Fruit fly (Drosophila melanogaster) whole organism, embryonic: ENCODE results near the gene fzy.

Experiments
- Aef1 ChIP-seq: fragments of 200-800 bp; sonication (Bioruptor generic); IDR thresholded peaks from 3 replicates; pipeline ENCODE4 v1.3.6; 2022; ENCODE audit warnings: missing biosample characterization, missing genetic modification characterization
- Asciz ChIP-seq: fragments of 200-800 bp; sonication (Bioruptor generic); optimal IDR thresholded peaks from 2 replicates; lab custom pipeline; 2017; ENCODE audit warnings: missing biosample characterization, mild to moderate bottlenecking, missing genetic modification characterization, missing genetic modification reagents
- BtbVII ChIP-seq: fragments of 200-800 bp; sonication (Bioruptor generic); optimal IDR thresholded peaks from 3 replicates; lab custom pipeline; 2017; ENCODE audit warnings: missing biosample characterization, mild to moderate bottlenecking, missing genetic modification characterization
- CG10431 ChIP-seq: fragments of 200-800 bp; sonication (Bioruptor generic); optimal IDR thresholded peaks from 3 replicates; lab custom pipeline; 2018; ENCODE audit warnings: missing biosample characterization, mild to moderate bottlenecking, missing genetic modification characterization
- CG11247 ChIP-seq: fragments of 200-800 bp; sonication (Bioruptor generic); IDR thresholded peaks from 2 replicates; pipeline ENCODE4 v1.3.6; 2022; ENCODE audit warnings: missing biosample characterization, missing genetic modification characterization
- CG11723 ChIP-seq: fragments of 200-800 bp; sonication (Bioruptor generic); optimal IDR thresholded peaks from 2 replicates; lab custom pipeline; 2017; ENCODE audit warnings: missing biosample characterization, mild to moderate bottlenecking, missing genetic modification characterization
- CG13424 ChIP-seq: fragments of 200-800 bp; sonication (Bioruptor generic); optimal IDR thresholded peaks from 2 replicates; lab custom pipeline; 2019; ENCODE audit warnings: missing biosample characterization, mild to moderate bottlenecking, missing genetic modification characterization, moderate library complexity
- CG14050 ChIP-seq: fragments of 200-800 bp; sonication (Bioruptor generic); IDR thresholded peaks from 3 replicates; pipeline ENCODE4 v1.3.6; 2022; ENCODE audit warnings: missing biosample characterization, missing genetic modification characterization
- CG17328 ChIP-seq: fragments of 200-800 bp; sonication (Bioruptor generic); IDR thresholded peaks from 2 replicates; pipeline ENCODE4 v1.3.6; 2022; ENCODE audit warnings: missing biosample characterization, missing genetic modification characterization
- CG2712 ChIP-seq: fragments of 200-800 bp; optimal IDR thresholded peaks from 3 replicates; lab custom pipeline; 2019; ENCODE audit warnings: missing biosample characterization, mild to moderate bottlenecking, missing genetic modification characterization, moderate library complexity
- CG31441 ChIP-seq: fragments of 200-800 bp; sonication (Bioruptor generic); IDR thresholded peaks from 2 replicates; pipeline ENCODE4 v1.3.6; 2022; ENCODE audit warnings: missing biosample characterization, missing genetic modification characterization
- CG3838 ChIP-seq: fragments of 200-800 bp; sonication (Bioruptor generic); optimal IDR thresholded peaks from 3 replicates; lab custom pipeline; 2016; ENCODE audit warnings: missing biosample characterization, missing genetic modification characterization
- CG6791 ChIP-seq: fragments of 200-800 bp; sonication (Bioruptor generic); IDR thresholded peaks from 3 replicates; pipeline ENCODE4 v1.3.6; 2022; ENCODE audit warnings: missing biosample characterization, missing genetic modification characterization; ENCODE audit not compliant: partially characterized antibody
- CG7357 ChIP-seq: fragments of 200-800 bp; sonication (Bioruptor generic); IDR thresholded peaks from 3 replicates; pipeline ENCODE4 v1.3.6; 2022; ENCODE audit warnings: missing biosample characterization, missing genetic modification characterization
- CG8359 ChIP-seq: fragments of 200-800 bp; sonication (Bioruptor generic); optimal IDR thresholded peaks from 2 replicates; lab custom pipeline; 2017; ENCODE audit warnings: missing biosample characterization, mild to moderate bottlenecking, missing genetic modification characterization, borderline replicate concordance
- CTCF ChIP-seq: fragments of 200-800 bp; sonication (Bioruptor generic); optimal IDR thresholded peaks from 2 replicates; lab custom pipeline; 2017; ENCODE audit warnings: missing biosample characterization, mild to moderate bottlenecking, missing genetic modification characterization, moderate library complexity
- CrebB ChIP-seq: fragments of 200-800 bp; sonication (Bioruptor generic); optimal IDR thresholded peaks from 3 replicates; lab custom pipeline; 2018; ENCODE audit warnings: missing biosample characterization, mild to moderate bottlenecking, missing genetic modification characterization
- Fer1 ChIP-seq: fragments of 200-800 bp; sonication (Bioruptor generic); optimal IDR thresholded peaks from 2 replicates; lab custom pipeline; 2017; ENCODE audit warnings: missing biosample characterization, mild to moderate bottlenecking, missing genetic modification characterization
- Gug ChIP-seq: fragments of 200-800 bp; sonication (Bioruptor generic); IDR thresholded peaks from 4 replicates; pipeline ENCODE4 v1.3.6; 2022; ENCODE audit warnings: missing biosample characterization, missing genetic modification characterization
- HLH4C ChIP-seq: fragments of 200-800 bp; sonication (Bioruptor generic); IDR thresholded peaks from 3 replicates; pipeline ENCODE4 v1.3.6; 2022; ENCODE audit warnings: missing biosample characterization, missing genetic modification characterization; ENCODE audit not compliant: partially characterized antibody
- HLH54F ChIP-seq: fragments of 200-800 bp; sonication (Bioruptor generic); optimal IDR thresholded peaks from 3 replicates; lab custom pipeline; 2016; ENCODE audit warnings: missing biosample characterization, missing genetic modification characterization
- HmgZ ChIP-seq: fragments of 200-800 bp; sonication (Bioruptor generic); optimal IDR thresholded peaks from 2 replicates; lab custom pipeline; 2018; ENCODE audit warnings: missing biosample characterization, mild to moderate bottlenecking, missing genetic modification characterization
- Hr78 ChIP-seq, 2 experiments: fragments of 200-800 bp in 1 of 2; fragments of >200 bp in 1 of 2; sonication (Bioruptor generic) in 1 of 2; optimal IDR thresholded peaks; 2 replicates each; lab custom pipeline; 2017 to 2019; ENCODE audit warnings: missing biosample characterization in 2 of 2, missing genetic modification characterization in 2 of 2, mild to moderate bottlenecking in 1 of 2, moderate library complexity in 1 of 2
- Sox100B ChIP-seq: fragments of 200-800 bp; sonication (Bioruptor generic); optimal IDR thresholded peaks from 3 replicates; lab custom pipeline; 2018; ENCODE audit warnings: missing biosample characterization, mild to moderate bottlenecking, missing genetic modification characterization
- Sry-δ ChIP-seq: fragments of 200-800 bp; sonication (Bioruptor generic); optimal IDR thresholded peaks from 2 replicates; lab custom pipeline; 2016; ENCODE audit warnings: missing biosample characterization, missing genetic modification characterization
- Ssrp ChIP-seq: fragments of 200-800 bp; sonication (Bioruptor generic); optimal IDR thresholded peaks from 2 replicates; lab custom pipeline; 2018; ENCODE audit warnings: missing biosample characterization, mild to moderate bottlenecking, missing genetic modification characterization, moderate library complexity
- Trl ChIP-seq, 3 experiments: fragments of >200 bp in 2 of 3; fragments of 200-800 bp in 1 of 3; sonication (Bioruptor generic) in 1 of 3; optimal IDR thresholded peaks; 2 replicates in 1 of 3; 3 replicates in 2 of 3; lab custom pipeline; 2016 to 2017; ENCODE audit warnings: missing biosample characterization in 1 of 3, missing genetic modification characterization in 1 of 3
- ab ChIP-seq: fragments of 200-800 bp; sonication (Bioruptor generic); optimal IDR thresholded peaks from 2 replicates; lab custom pipeline; 2016; ENCODE audit warnings: missing biosample characterization, missing genetic modification characterization
- br ChIP-seq: fragments of >200 bp; optimal IDR thresholded peaks from 2 replicates; lab custom pipeline; 2017
- esg ChIP-seq: fragments of 200-800 bp; sonication (Bioruptor generic); conservative IDR thresholded peaks from 2 replicates; pipeline ENCODE4 v1.3.6; 2022; ENCODE audit warnings: missing biosample characterization, missing genetic modification characterization
- ewg ChIP-seq: fragments of 200-800 bp; sonication (Bioruptor generic); optimal IDR thresholded peaks from 3 replicates; lab custom pipeline; 2017; ENCODE audit warnings: mild to moderate bottlenecking, missing biosample characterization, missing genetic modification reagents, missing genetic modification characterization
- ind ChIP-seq: fragments of 200-800 bp; sonication (Bioruptor generic); optimal IDR thresholded peaks from 3 replicates; lab custom pipeline; 2016; ENCODE audit warnings: missing biosample characterization, missing genetic modification characterization
- lola ChIP-seq, 3 experiments: fragments of >200 bp in 2 of 3; fragments of 200-800 bp in 1 of 3; sonication (Bioruptor generic) in 1 of 3; optimal IDR thresholded peaks; 2 replicates each; lab custom pipeline; 2017 to 2019; ENCODE audit warnings: missing biosample characterization in 3 of 3, missing genetic modification characterization in 3 of 3, mild to moderate bottlenecking in 1 of 3, moderate library complexity in 1 of 3
- luna ChIP-seq: fragments of 200-800 bp; sonication (Bioruptor generic); optimal IDR thresholded peaks from 2 replicates; lab custom pipeline; 2016; ENCODE audit warnings: missing biosample characterization, missing genetic modification characterization
- nerfin-1 ChIP-seq: fragments of 200-800 bp; sonication (Bioruptor generic); optimal IDR thresholded peaks from 3 replicates; lab custom pipeline; 2019; ENCODE audit warnings: missing biosample characterization, mild to moderate bottlenecking, missing genetic modification characterization, moderate library complexity
- nerfin-2 ChIP-seq: fragments of 200-800 bp; sonication (Bioruptor generic); IDR thresholded peaks from 2 replicates; pipeline ENCODE4 v1.3.6; 2022; ENCODE audit warnings: missing biosample characterization, missing genetic modification characterization; ENCODE audit not compliant: partially characterized antibody
- nom ChIP-seq: fragments of 200-800 bp; sonication (Bioruptor generic); optimal IDR thresholded peaks from 2 replicates; lab custom pipeline; 2017; ENCODE audit warnings: missing biosample characterization, missing genetic modification characterization, mild to moderate bottlenecking, moderate library complexity, missing genetic modification reagents
- prd ChIP-seq, 3 experiments: fragments of >200 bp in 2 of 3; fragments of 200-800 bp in 1 of 3; sonication (Bioruptor generic) in 1 of 3; optimal IDR thresholded peaks in 2 of 3; IDR thresholded peaks in 1 of 3; 2 replicates in 2 of 3; 3 replicates in 1 of 3; pipeline versions ENCODE4 v1.3.6 to Lab custom; 2017 to 2022; ENCODE audit warnings: missing biosample characterization in 1 of 3, missing genetic modification characterization in 1 of 3
- pros ChIP-seq: fragments of 200-800 bp; sonication (Bioruptor generic); optimal IDR thresholded peaks from 3 replicates; lab custom pipeline; 2019; ENCODE audit warnings: missing biosample characterization, mild to moderate bottlenecking, missing genetic modification characterization, moderate library complexity
- ranshi ChIP-seq: fragments of 200-800 bp; sonication (Bioruptor generic); IDR thresholded peaks from 2 replicates; pipeline ENCODE4 v1.3.6; 2022; ENCODE audit warnings: missing biosample characterization, missing genetic modification characterization
- sc ChIP-seq, 3 experiments: fragments of >200 bp in 2 of 3; fragments of 200-800 bp in 1 of 3; sonication (Bioruptor generic) in 1 of 3; optimal IDR thresholded peaks; 2 replicates in 2 of 3; 3 replicates in 1 of 3; lab custom pipeline; 2017; ENCODE audit warnings: mild to moderate bottlenecking in 1 of 3, missing biosample characterization in 1 of 3, missing genetic modification characterization in 1 of 3, missing genetic modification reagents in 1 of 3
- sisA ChIP-seq: fragments of 200-800 bp; sonication (Bioruptor generic); IDR thresholded peaks from 2 replicates; pipeline ENCODE4 v1.3.6; 2022; ENCODE audit warnings: missing biosample characterization, missing genetic modification characterization
- sqz ChIP-seq: fragments of 200-800 bp; sonication (Bioruptor generic); optimal IDR thresholded peaks from 3 replicates; lab custom pipeline; 2018; ENCODE audit warnings: missing biosample characterization, mild to moderate bottlenecking, missing genetic modification characterization
- ssp ChIP-seq: fragments of 200-800 bp; sonication (Bioruptor generic); IDR thresholded peaks from 2 replicates; pipeline ENCODE4 v1.3.6; 2022; ENCODE audit warnings: missing biosample characterization, missing genetic modification characterization
- sug ChIP-seq: fragments of 200-800 bp; optimal IDR thresholded peaks from 2 replicates; lab custom pipeline; 2019; ENCODE audit warnings: missing biosample characterization, mild to moderate bottlenecking, missing genetic modification characterization, moderate library complexity
- tap ChIP-seq: fragments of 200-800 bp; optimal IDR thresholded peaks from 3 replicates; lab custom pipeline; 2019; ENCODE audit warnings: missing biosample characterization, mild to moderate bottlenecking, missing genetic modification characterization, moderate library complexity
- tin ChIP-seq: fragments of 200-800 bp; sonication (Bioruptor generic); optimal IDR thresholded peaks from 3 replicates; lab custom pipeline; 2016; ENCODE audit warnings: missing biosample characterization, missing genetic modification characterization

Gene fzy

DNA sequence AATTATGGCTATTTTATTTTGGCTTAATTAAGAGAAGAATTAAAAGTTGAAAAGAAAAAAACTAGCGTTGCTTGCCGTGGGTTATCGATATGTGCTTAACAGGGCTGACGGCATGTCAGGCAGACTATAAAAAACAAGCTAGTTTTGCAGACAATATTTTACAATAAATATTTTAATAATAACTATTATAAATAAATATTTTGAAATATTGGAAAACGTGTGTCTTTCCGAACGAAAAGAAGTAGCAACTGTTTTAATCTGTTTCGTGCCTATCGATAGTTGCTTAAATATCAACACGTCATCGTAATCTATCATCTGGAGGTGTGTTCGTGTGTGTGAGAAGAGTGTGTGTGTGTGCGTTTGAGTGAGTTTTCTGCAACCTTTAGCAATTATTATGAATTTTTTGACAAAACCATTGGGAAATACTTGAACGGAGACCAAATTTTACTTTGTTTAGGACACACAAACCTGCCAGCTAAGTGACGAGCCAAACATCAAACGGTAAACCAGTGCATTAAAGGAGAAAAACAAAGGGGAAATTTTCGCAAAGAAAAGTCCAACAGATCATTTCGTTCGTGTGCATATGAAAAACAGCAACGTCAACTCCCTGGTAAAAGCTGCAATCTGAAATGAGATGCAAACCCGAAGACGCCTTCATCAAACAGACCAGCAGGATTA, 3.6 kb upstream of the fzy start, which contains the start of the genes CG5861 and Syx5 (continued):
- no peak for TF ChIP-seq CG3838 (GFP tag; lab: Kevin White, UChicago)
- TF ChIP-seq nom (GFP tag; lab: Kevin White, UChicago): peak; percentile 24
- TF ChIP-seq esg (GFP tag; lab: Robert Waterston, UW): peak; percentile 44; the same call in 1 of the 2 replicates
- peak; percentile 38 for TF ChIP-seq BtbVII (GFP tag; lab: Kevin White, UChicago)
- peak; percentile 86 for TF ChIP-seq HmgZ (tag; lab: Kevin White, UChicago)
- TF ChIP-seq ssp: 0 out of 2 replicates have a peak, but pooled peaks have one; percentile 28
- peak; percentile 25 for TF ChIP-seq CG11723 (GFP tag; lab: Kevin White, UChicago)
- TF ChIP-seq nerfin-2 (GFP tag; lab: Robert Waterston, UW): peak; percentile 77
- TF ChIP-seq ind (GFP tag; lab: Kevin White, UChicago): peak; percentile 62
- peak; percentile 73 for TF ChIP-seq Fer1 (GFP tag; lab: Kevin White, UChicago)
- TF ChIP-seq ewg (GFP tag; lab: Kevin White, UChicago): no peak
- TF ChIP-seq lola (GFP tag; optimal IDR thresholded peaks at IDR 0.05; lab: Kevin White, UChicago): peak in 1 of 3 experiments; percentile 36
- TF ChIP-seq Asciz (GFP tag; lab: Kevin White, UChicago): peak; percentile 14
- TF ChIP-seq prd (optimal IDR thresholded peaks at IDR 0.05; lab: Kevin White, UChicago): no peak
- peak; percentile 67 for TF ChIP-seq prd (GFP tag; IDR thresholded peaks at IDR 0.05; lab: Robert Waterston, UW)
- TF ChIP-seq CG17328 (GFP tag; lab: Robert Waterston, UW): 0 out of 2 replicates have a peak, but pooled peaks have one; percentile 54
- no peak for TF ChIP-seq sc (optimal IDR thresholded peaks at IDR 0.05; lab: Kevin White, UChicago)
- no peak for TF ChIP-seq sc (GFP tag; optimal IDR thresholded peaks at IDR 0.05; lab: Kevin White, UChicago)
- TF ChIP-seq CG14050 (GFP tag; lab: Robert Waterston, UW): peak; percentile 17; the same call in 1 of the 3 replicates
- peak; percentile 33 for TF ChIP-seq tin (GFP tag; lab: Kevin White, UChicago)
- no peak; the same call in none of the 2 replicates for TF ChIP-seq CG31441
- peak; percentile 25 for TF ChIP-seq CTCF
- peak; percentile 68 for TF ChIP-seq CG13424
- peak; percentile 37 for TF ChIP-seq Ssrp
- TF ChIP-seq Hr78 (GFP tag; optimal IDR thresholded peaks at IDR 0.05; lab: Kevin White, UChicago): peak in 1 of 2 experiments; percentile 18
- TF ChIP-seq HLH4C (GFP tag; lab: Robert Waterston, UW): peak; percentile 91
- no peak for TF ChIP-seq HLH54F (GFP tag; lab: Kevin White, UChicago)
- no peak for TF ChIP-seq luna
- TF ChIP-seq tap (tag; lab: Kevin White, UChicago): peak; percentile 57
- no peak for TF ChIP-seq pros (GFP tag; lab: Kevin White, UChicago)
- no peak for TF ChIP-seq Trl (optimal IDR thresholded peaks at IDR 0.05; lab: Kevin White, UChicago)
- no peak for TF ChIP-seq Trl (GFP tag; optimal IDR thresholded peaks at IDR 0.05; lab: Kevin White, UChicago)
- peak; percentile 88 for TF ChIP-seq sqz (GFP tag; lab: Kevin White, UChicago)
- peak; percentile 77 for TF ChIP-seq CG6791
- peak; percentile 58 for TF ChIP-seq Sry-δ (GFP tag; lab: Kevin White, UChicago)
- TF ChIP-seq Sox100B: peak; percentile 53
- peak; percentile 45; the same call in 1 of the 2 replicates for TF ChIP-seq CG11247
- TF ChIP-seq br: no peak
- peak; percentile 50 for TF ChIP-seq CrebB (tag; lab: Kevin White, UChicago)
- TF ChIP-seq CG10431 (GFP tag; lab: Kevin White, UChicago): no peak
- no peak for TF ChIP-seq ab (GFP tag; lab: Kevin White, UChicago)
- TF ChIP-seq CG7357 (GFP tag; lab: Robert Waterston, UW): 0 out of 3 replicates have a peak, but pooled peaks have one; percentile 16
- TF ChIP-seq Aef1 (GFP tag; lab: Robert Waterston, UW): peak; percentile 37; the same call in 1 of the 3 replicates
- TF ChIP-seq ranshi (GFP tag; lab: Robert Waterston, UW): peak; percentile 52; the same call in 1 of the 2 replicates
- TF ChIP-seq nerfin-1 (tag; lab: Kevin White, UChicago): peak; percentile 40
- peak; percentile 60; the same call in 2 of the 4 replicates for TF ChIP-seq Gug
- TF ChIP-seq sug: peak; percentile 81
- TF ChIP-seq CG2712 (tag; lab: Kevin White, UChicago): peak; percentile 79
- TF ChIP-seq sisA: peak; percentile 46
- no peak for TF ChIP-seq CG8359 (GFP tag; lab: Kevin White, UChicago)
